Worm (Caenorhabditis elegans): ENCODE measurements around the gene crn-5.
A peak's percentile ranks its signal among the peaks of the same experiment; 100 is the strongest.

crn-5 gene

ce11 chrII:10545924-10546783 is 46.4 kb upstream of the crn-5 start (continued):
- TF ChIP-seq pbrm-1 (GFP tag; IDR thresholded peaks at IDR 0.05) (peak; percentile 59; the same call in 1 of the 2 replicates), F49E8.2 (tag; optimal IDR thresholded peaks at IDR 0.05; ENCODE audit: insufficient read depth) (no peak), bed-1 (GFP tag; IDR thresholded peaks at IDR 0.05) (no peak), Y53G8AR.9 (GFP tag; conservative IDR thresholded peaks at IDR 0.05) (peak; percentile 32; the same call in 1 of the 2 replicates), B0336.3 (GFP tag; IDR thresholded peaks at IDR 0.05) (peak; percentile 3; the same call in 1 of the 2 replicates), lin-40 (tag; optimal IDR thresholded peaks at IDR 0.05) (no peak), F23B12.7 (tag; optimal IDR thresholded peaks at IDR 0.05; ENCODE audit: insufficient read depth) (no peak), ceh-100 (GFP tag; IDR thresholded peaks at IDR 0.05) (0 out of 2 replicates have a peak, but pooled peaks have one; percentile 8), rpc-1 (optimal IDR thresholded peaks at IDR 0.05) (peak; percentile 12), rpc-1 (tag; optimal IDR thresholded peaks at IDR 0.05) (no peak), ztf-18 (tag; optimal IDR thresholded peaks at IDR 0.05) (no peak), Y53F4B.3 (GFP tag; IDR thresholded peaks at IDR 0.05) (no peak), F55B11.4 (tag; optimal IDR thresholded peaks at IDR 0.05; ENCODE audit: borderline replicate concordance, insufficient read depth) (no peak), ztf-28 (GFP tag; IDR thresholded peaks at IDR 0.05) (no peak), sptf-2 (GFP tag; optimal IDR thresholded peaks at IDR 0.05) (no peak), B0019.2 (GFP tag; conservative IDR thresholded peaks at IDR 0.05) (no peak), snpc-3.4 (tag; optimal IDR thresholded peaks at IDR 0.05) (no peak), nfya-1 (tag; optimal IDR thresholded peaks at IDR 0.05; ENCODE audit: borderline replicate concordance, insufficient read depth) (no peak), F52B5.7 (tag; optimal IDR thresholded peaks at IDR 0.05) (no peak), dox-1 (GFP tag; IDR thresholded peaks at IDR 0.05) (no peak), rec-8 (tag; optimal IDR thresholded peaks at IDR 0.05) (no peak), aptf-3 (GFP tag; IDR thresholded peaks at IDR 0.05) (peak; percentile 6; the same call in 1 of the 2 replicates), efl-1 (GFP tag; optimal IDR thresholded peaks at IDR 0.05) (no peak), unc-130 (GFP tag; optimal IDR thresholded peaks at IDR 0.05) (no peak), cebp-2 (GFP tag; IDR thresholded peaks at IDR 0.05) (0 out of 2 replicates have a peak, but pooled peaks have one; percentile 24), nhr-120 (GFP tag; IDR thresholded peaks at IDR 0.05) (no peak), cebp-1 (GFP tag; IDR thresholded peaks at IDR 0.05) (no peak), cebp-1 (tag; optimal IDR thresholded peaks at IDR 0.05) (no peak), mes-4 (tag; optimal IDR thresholded peaks at IDR 0.05) (no peak), madf-8 (GFP tag; conservative IDR thresholded peaks at IDR 0.05) (no peak), lin-26 (GFP tag; IDR thresholded peaks at IDR 0.05) (peak; percentile 82), lir-1 (GFP tag; conservative IDR thresholded peaks at IDR 0.05) (no peak), let-607 (tag; optimal IDR thresholded peaks at IDR 0.05) (no peak), nhr-27 (tag; optimal IDR thresholded peaks at IDR 0.05) (no peak), aptf-2 (GFP tag; conservative IDR thresholded peaks at IDR 0.05) (no peak), tbp1 (GFP tag; optimal IDR thresholded peaks at IDR 0.05) (no peak), ztf-26 (tag; optimal IDR thresholded peaks at IDR 0.05) (no peak), K12H6.12 (tag; optimal IDR thresholded peaks at IDR 0.05) (no peak)

ce11 chrII:10546784-10547087 is 45.8 kb upstream of the crn-5 start:
- TF ChIP-seq C06A6.2 (GFP tag; conservative IDR thresholded peaks at IDR 0.05) (no peak; the same call in 1 of the 2 replicates), zim-3 (tag; optimal IDR thresholded peaks at IDR 0.05) (no peak), pbrm-1 (GFP tag; IDR thresholded peaks at IDR 0.05) (no peak), Y95B8A.8 (GFP tag; IDR thresholded peaks at IDR 0.05) (0 out of 2 replicates have a peak, but pooled peaks have one; percentile 10), pha-4 (tag; optimal IDR thresholded peaks at IDR 0.05) (peak; percentile 30), nfyb-1 (GFP tag; IDR thresholded peaks at IDR 0.05) (0 out of 2 replicates have a peak, but pooled peaks have one; percentile 7)
